Worm (Caenorhabditis elegans) whole organism, L1 larva: ENCODE results near the gene elp-1.

ENCODE experiments used
- C04F5.9 ChIP-seq: sonication (generic microtip); optimal IDR thresholded peaks from 2 replicates; lab custom pipeline; 2016; ENCODE audit warnings: missing genetic modification characterization, missing compliant biosample characterization
- C16A3.4 ChIP-seq: fragments of 150-350 bp; optimal IDR thresholded peaks from 2 replicates; lab custom pipeline; 2014; ENCODE audit warnings: missing biosample characterization, missing genetic modification characterization
- C34B4.2 ChIP-seq: sonication (generic microtip); optimal IDR thresholded peaks from 2 replicates; lab custom pipeline; 2017; ENCODE audit warnings: mild to moderate bottlenecking, missing genetic modification characterization, missing compliant biosample characterization
- F16B12.6 ChIP-seq: fragments of 150-350 bp; optimal IDR thresholded peaks from 2 replicates; lab custom pipeline; 2014; ENCODE audit warnings: missing biosample characterization, missing genetic modification characterization
- Y116A8C.19 ChIP-seq: sonication (generic microtip); optimal IDR thresholded peaks from 2 replicates; lab custom pipeline; 2016; ENCODE audit warnings: missing compliant biosample characterization, missing genetic modification characterization, borderline replicate concordance
- aha-1 ChIP-seq: fragments of 150-350 bp; optimal IDR thresholded peaks from 2 replicates; lab custom pipeline; 2014; ENCODE audit warnings: missing biosample characterization, missing genetic modification characterization
- alr-1 ChIP-seq: fragments of 200-800 bp; sonication (Bioruptor generic); optimal IDR thresholded peaks from 2 replicates; lab custom pipeline; 2018; ENCODE audit warnings: borderline replicate concordance, mild to moderate bottlenecking, missing genetic modification characterization, missing compliant biosample characterization
- ceh-63 ChIP-seq: fragments of 200-800 bp; sonication (Bioruptor generic); optimal IDR thresholded peaks from 2 replicates; lab custom pipeline; 2018; ENCODE audit warnings: mild to moderate bottlenecking, missing genetic modification characterization, missing compliant biosample characterization
- ceh-8 ChIP-seq: fragments of 200-800 bp; sonication (Bioruptor generic); optimal IDR thresholded peaks from 2 replicates; lab custom pipeline; 2018; ENCODE audit warnings: mild to moderate bottlenecking, missing genetic modification characterization, moderate library complexity, missing compliant biosample characterization
- ceh-82 ChIP-seq, 3 experiments: fragments of 150-350 bp in 1 of 3; sonication (generic microtip) in 2 of 3; optimal IDR thresholded peaks; 2 replicates each; lab custom pipeline; 2014 to 2017; ENCODE audit warnings: missing biosample characterization in 3 of 3, missing genetic modification characterization in 3 of 3
- ceh-88 ChIP-seq: fragments of 200-800 bp; sonication (Bioruptor generic); IDR thresholded peaks from 2 replicates; pipeline ENCODE4 v1.3.6; 2022; ENCODE audit warnings: missing genetic modification characterization, missing compliant biosample characterization
- ceh-90 ChIP-seq: sonication (generic microtip); optimal IDR thresholded peaks from 2 replicates; lab custom pipeline; 2016; ENCODE audit warnings: missing genetic modification characterization, missing compliant biosample characterization
- dpl-1 ChIP-seq, 3 experiments: fragments of 150-350 bp in 2 of 3; sonication (generic microtip) in 1 of 3; optimal IDR thresholded peaks; 2 replicates each; lab custom pipeline; 2014 to 2017; ENCODE audit warnings: missing biosample characterization in 3 of 3, missing genetic modification characterization in 3 of 3, missing genetic modification reagents in 3 of 3
- efl-1 ChIP-seq, 4 experiments: fragments of 150-350 bp; optimal IDR thresholded peaks in 3 of 4; peaks in 1 of 4; 1 replicate in 1 of 4; 2 replicates in 3 of 4; lab custom pipeline; 2014; ENCODE audit warnings: missing biosample characterization in 2 of 4, missing genetic modification characterization in 2 of 4, missing genetic modification reagents in 2 of 4
- efl-3 ChIP-seq: fragments of 200-800 bp; sonication (Bioruptor generic); optimal IDR thresholded peaks from 2 replicates; lab custom pipeline; 2018; ENCODE audit warnings: mild to moderate bottlenecking, missing genetic modification characterization, missing compliant biosample characterization
- egl-13 ChIP-seq: sonication (generic microtip); optimal IDR thresholded peaks from 2 replicates; lab custom pipeline; 2016; ENCODE audit warnings: missing genotype, missing genetic modification reagents, missing genetic modification characterization, missing compliant biosample characterization
- egl-27 ChIP-seq, 2 experiments: fragments of 150-350 bp in 1 of 2; sonication (generic microtip); optimal IDR thresholded peaks; 3 replicates each; lab custom pipeline; 2017 to 2018; ENCODE audit warnings: missing biosample characterization in 2 of 2, missing genetic modification characterization in 2 of 2, missing genetic modification reagents in 2 of 2
- fkh-10 ChIP-seq: sonication (generic microtip); optimal IDR thresholded peaks from 2 replicates; lab custom pipeline; 2017; ENCODE audit warnings: missing biosample characterization, missing genetic modification reagents, missing genetic modification characterization
- fos-1 ChIP-seq: fragments of 150-350 bp; optimal IDR thresholded peaks from 2 replicates; lab custom pipeline; 2014; ENCODE audit warnings: missing biosample characterization, missing genetic modification characterization
- grh-1 ChIP-seq: fragments of 200-800 bp; sonication (Bioruptor generic); IDR thresholded peaks from 2 replicates; pipeline ENCODE4 v1.3.6; 2022; ENCODE audit warnings: missing genetic modification reagents, missing genetic modification characterization, missing compliant biosample characterization
- hpl-2 ChIP-seq: fragments of 150-350 bp; optimal IDR thresholded peaks from 2 replicates; lab custom pipeline; 2014; ENCODE audit warnings: missing biosample characterization, missing genetic modification reagents, missing genetic modification characterization
- irx-1 ChIP-seq: sonication (generic microtip); optimal IDR thresholded peaks from 2 replicates; lab custom pipeline; 2016; ENCODE audit warnings: missing genetic modification characterization, missing compliant biosample characterization
- isw-1 ChIP-seq: fragments of 200-800 bp; sonication (Bioruptor generic); IDR thresholded peaks from 2 replicates; pipeline ENCODE4 v1.3.6; 2022; ENCODE audit warnings: missing genetic modification characterization, missing compliant biosample characterization
- lin-39 ChIP-seq: fragments of 150-350 bp; optimal IDR thresholded peaks from 2 replicates; lab custom pipeline; 2014; ENCODE audit warnings: missing biosample characterization, missing genetic modification reagents, missing genetic modification characterization
- mef-2 ChIP-seq: fragments of 150-350 bp; optimal IDR thresholded peaks from 2 replicates; lab custom pipeline; 2014; ENCODE audit warnings: missing biosample characterization, missing genetic modification characterization
- nhr-11 ChIP-seq: fragments of 150-350 bp; optimal IDR thresholded peaks from 2 replicates; lab custom pipeline; 2014; ENCODE audit warnings: missing biosample characterization, missing genetic modification characterization
- nhr-12 ChIP-seq: sonication (generic microtip); optimal IDR thresholded peaks from 2 replicates; lab custom pipeline; 2017; ENCODE audit warnings: missing biosample characterization, missing genetic modification characterization
- nhr-20 ChIP-seq: sonication (generic microtip); optimal IDR thresholded peaks from 2 replicates; lab custom pipeline; 2016; ENCODE audit warnings: mild to moderate bottlenecking, missing genetic modification characterization, missing compliant biosample characterization
- nhr-28 ChIP-seq: fragments of 150-350 bp; optimal IDR thresholded peaks from 2 replicates; lab custom pipeline; 2014; ENCODE audit warnings: missing biosample characterization, missing genetic modification characterization
- nhr-47 ChIP-seq: sonication (generic microtip); optimal IDR thresholded peaks from 2 replicates; lab custom pipeline; 2016; ENCODE audit warnings: mild to moderate bottlenecking, missing genetic modification characterization, moderate library complexity, missing compliant biosample characterization
- nhr-71 ChIP-seq: sonication (generic microtip); optimal IDR thresholded peaks from 2 replicates; lab custom pipeline; 2016; ENCODE audit warnings: mild to moderate bottlenecking, missing genetic modification characterization, moderate library complexity, missing compliant biosample characterization
- nhr-76 ChIP-seq: sonication (generic microtip); optimal IDR thresholded peaks from 2 replicates; lab custom pipeline; 2017; ENCODE audit warnings: missing biosample characterization, missing genetic modification characterization
- nhr-77 ChIP-seq: fragments of 150-350 bp; optimal IDR thresholded peaks from 2 replicates; lab custom pipeline; 2014; ENCODE audit warnings: missing biosample characterization, missing genetic modification characterization
- nhr-85 ChIP-seq: sonication (generic microtip); peaks from one replicate; lab custom pipeline; 2016; ENCODE audit warnings: missing genetic modification characterization, inconsistent platforms, missing compliant biosample characterization
- nhr-90 ChIP-seq: sonication (generic microtip); optimal IDR thresholded peaks from 2 replicates; lab custom pipeline; 2016; ENCODE audit warnings: mild to moderate bottlenecking, missing genetic modification characterization, missing compliant biosample characterization; ENCODE audit not compliant: poor library complexity
- pax-3 ChIP-seq: fragments of 200-800 bp; sonication (Bioruptor generic); optimal IDR thresholded peaks from 2 replicates; lab custom pipeline; 2018; ENCODE audit warnings: mild to moderate bottlenecking, missing genetic modification characterization, moderate library complexity, missing compliant biosample characterization
- pqm-1 ChIP-seq: sonication (generic microtip); optimal IDR thresholded peaks from 3 replicates; lab custom pipeline; 2017; ENCODE audit warnings: missing biosample characterization, missing genetic modification characterization
- skn-1 ChIP-seq: fragments of 150-350 bp; optimal IDR thresholded peaks from 2 replicates; lab custom pipeline; 2014; ENCODE audit warnings: missing biosample characterization, missing genetic modification characterization
- snpc-4 ChIP-seq: fragments of 150-350 bp; optimal IDR thresholded peaks from 2 replicates; lab custom pipeline; 2014; ENCODE audit warnings: missing biosample characterization, missing genetic modification characterization
- swsn-7 ChIP-seq: sonication (generic microtip); optimal IDR thresholded peaks from 2 replicates; lab custom pipeline; 2016; ENCODE audit warnings: missing genetic modification characterization, missing compliant biosample characterization
- unc-130 ChIP-seq: fragments of 150-350 bp; optimal IDR thresholded peaks from 2 replicates; lab custom pipeline; 2017; ENCODE audit warnings: missing biosample characterization, missing genetic modification characterization, inconsistent platforms
- unc-30 ChIP-seq: sonication (generic microtip); optimal IDR thresholded peaks from 2 replicates; lab custom pipeline; 2017; ENCODE audit warnings: missing biosample characterization, missing genetic modification characterization
- unc-62 ChIP-seq: fragments of 150-350 bp; optimal IDR thresholded peaks from 2 replicates; lab custom pipeline; 2014; ENCODE audit warnings: missing biosample characterization, missing genetic modification reagents, missing genetic modification characterization
- unc-86 ChIP-seq: sonication (generic microtip); optimal IDR thresholded peaks from 2 replicates; lab custom pipeline; 2016; ENCODE audit warnings: missing genetic modification characterization, missing compliant biosample characterization
- xbp-1 ChIP-seq: sonication (generic microtip); optimal IDR thresholded peaks from 2 replicates; lab custom pipeline; 2016; ENCODE audit warnings: missing genetic modification characterization, missing compliant biosample characterization
- zip-4 ChIP-seq: fragments of 200-800 bp; sonication (Bioruptor generic); optimal IDR thresholded peaks from 2 replicates; lab custom pipeline; 2018; ENCODE audit warnings: mild to moderate bottlenecking, missing genetic modification characterization, moderate library complexity, missing compliant biosample characterization
- ztf-4 ChIP-seq: fragments of 150-350 bp; optimal IDR thresholded peaks from 2 replicates; lab custom pipeline; 2014; ENCODE audit warnings: missing biosample characterization, missing genetic modification characterization

elp-1 gene

ce11 chrV:20776761-20777160 is 6.8 kb upstream of the elp-1 start (continued):
- peak; percentile 30 for TF ChIP-seq ztf-4 (tag; lab: Kevin White, UChicago)
- no peak for TF ChIP-seq pqm-1 (tag; lab: Kevin White, UChicago)
- no peak for TF ChIP-seq zip-4
- TF ChIP-seq ceh-63: no peak
- TF ChIP-seq fos-1 (tag; lab: Kevin White, UChicago): no peak
- TF ChIP-seq unc-130 (tag; lab: Kevin White, UChicago): peak; percentile 19
- TF ChIP-seq lin-39 (tag; lab: Kevin White, UChicago): no peak
- peak; percentile 37 for TF ChIP-seq efl-1 (optimal IDR thresholded peaks at IDR 0.05; lab: Kevin White, UChicago)
- TF ChIP-seq efl-1 (GFP tag; optimal IDR thresholded peaks at IDR 0.05 in 1 of 2; lab: Kevin White, UChicago): peak in 1 of 2 experiments; percentile 72
- TF ChIP-seq unc-86: no peak
- no peak for TF ChIP-seq aha-1
- peak; percentile 32 for TF ChIP-seq mef-2
- peak; percentile 23 for TF ChIP-seq ceh-8 (GFP tag; lab: Kevin White, UChicago)
- TF ChIP-seq irx-1 (tag; lab: Kevin White, UChicago): no peak
- peak; percentile 29 for TF ChIP-seq pax-3 (tag; lab: Kevin White, UChicago)
- TF ChIP-seq ceh-88: no peak
- TF ChIP-seq Y116A8C.19 (tag; lab: Kevin White, UChicago): no peak
- no peak for TF ChIP-seq nhr-85 (tag; lab: Kevin White, UChicago)
- TF ChIP-seq unc-62 (GFP tag; lab: Kevin White, UChicago): no peak
- no peak for TF ChIP-seq nhr-11 (tag; lab: Kevin White, UChicago)
- peak; percentile 21 for TF ChIP-seq C16A3.4 (tag; lab: Kevin White, UChicago)
- peak; percentile 35 for TF ChIP-seq nhr-90 (tag; lab: Kevin White, UChicago)
- peak; percentile 33 to 66 (median 42) for TF ChIP-seq ceh-82 (tag; optimal IDR thresholded peaks at IDR 0.05; lab: Kevin White, UChicago)
- peak; percentile 70 for TF ChIP-seq nhr-47 (tag; lab: Kevin White, UChicago)
- peak; percentile 74 for TF ChIP-seq swsn-7 (tag; lab: Kevin White, UChicago)
- no peak for TF ChIP-seq unc-30 (tag; lab: Kevin White, UChicago)
- TF ChIP-seq C04F5.9 (tag; lab: Kevin White, UChicago): no peak
- no peak for TF ChIP-seq nhr-28 (tag; lab: Kevin White, UChicago)
- peak; percentile 52 for TF ChIP-seq fkh-10 (GFP tag; lab: Kevin White, UChicago)
- TF ChIP-seq xbp-1 (tag; lab: Kevin White, UChicago): peak; percentile 43
- peak; percentile 89 for TF ChIP-seq nhr-71 (tag; lab: Kevin White, UChicago)
- TF ChIP-seq F16B12.6 (tag; lab: Kevin White, UChicago): no peak
- TF ChIP-seq nhr-12 (tag; lab: Kevin White, UChicago): no peak
- TF ChIP-seq dpl-1 (GFP tag; optimal IDR thresholded peaks at IDR 0.05; lab: Kevin White, UChicago): peak in 2 of 3 experiments; percentile 5 to 42
- peak; percentile 37 for TF ChIP-seq egl-13
- peak; percentile 88 for TF ChIP-seq nhr-20 (tag; lab: Kevin White, UChicago)
- TF ChIP-seq isw-1 (GFP tag; lab: Robert Waterston, UW): peak; percentile 20; the same call in 1 of the 2 replicates
- no peak for TF ChIP-seq efl-3 (GFP tag; lab: Kevin White, UChicago)
- no peak for TF ChIP-seq C34B4.2
- no peak for TF ChIP-seq nhr-76 (tag; lab: Kevin White, UChicago)
- TF ChIP-seq skn-1 (tag; lab: Kevin White, UChicago): peak; percentile 54
- peak; percentile 72 for TF ChIP-seq nhr-77 (tag; lab: Kevin White, UChicago)
- TF ChIP-seq grh-1: no peak
- TF ChIP-seq snpc-4: no peak
- TF ChIP-seq hpl-2 (GFP tag; lab: Kevin White, UChicago): no peak
- TF ChIP-seq ceh-90: no peak
- TF ChIP-seq egl-27 (tag; optimal IDR thresholded peaks at IDR 0.05; lab: Kevin White, UChicago): no peak
- TF ChIP-seq alr-1 (tag; lab: Kevin White, UChicago): no peak
